Fruit fly (Drosophila melanogaster): ENCODE measurements around the gene Acp98AB.

DNA sequence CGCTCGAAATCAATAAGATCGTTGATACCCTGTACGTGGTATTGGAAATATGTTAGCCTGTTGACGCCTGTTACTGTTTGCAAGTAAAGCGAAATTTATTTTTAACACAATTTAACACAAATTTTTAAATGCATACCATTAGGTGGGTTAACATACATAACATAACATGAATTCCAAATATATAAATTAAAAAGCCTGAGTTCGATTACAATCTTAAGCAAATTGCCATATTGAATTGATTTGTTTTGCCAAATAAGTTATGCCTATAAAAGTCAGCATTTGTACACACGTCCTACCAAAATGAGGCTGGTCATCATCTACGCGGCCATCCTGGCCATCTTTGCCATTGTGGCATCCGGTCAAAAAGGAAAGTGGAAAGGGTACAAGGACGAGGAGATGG lies 665 bp upstream of the Acp98AB start, which contains the start of gene CG43319:
- TF ChIP-seq Dfd (GFP tag; optimal IDR thresholded peaks at IDR 0.05) = no peak
- TF ChIP-seq usp (GFP tag; optimal IDR thresholded peaks at IDR 0.05) = no peak
- no peak for TF ChIP-seq foxo (GFP tag; optimal IDR thresholded peaks at IDR 0.05)
- TF ChIP-seq OdsH (GFP tag; optimal IDR thresholded peaks at IDR 0.05) = no peak
- TF ChIP-seq br (GFP tag; optimal IDR thresholded peaks at IDR 0.05) = no peak
- no peak for TF ChIP-seq Hr83 (GFP tag; optimal IDR thresholded peaks at IDR 0.05; ENCODE audit: poor library complexity, severe bottlenecking)
- TF ChIP-seq ey (GFP tag; optimal IDR thresholded peaks at IDR 0.05) = no peak
- no peak for TF ChIP-seq psq (GFP tag; optimal IDR thresholded peaks at IDR 0.05)
- no peak for TF ChIP-seq Hr78 (GFP tag; optimal IDR thresholded peaks at IDR 0.05)
- no peak for TF ChIP-seq h (GFP tag; optimal IDR thresholded peaks at IDR 0.05)

Data from whole organism, wandering third instar larva.